Worm (Caenorhabditis elegans) whole organism, young adult: ENCODE results near the gene col-130.
"Not testable (repeated sequence)": the region's sequence is repeated elsewhere in the genome, so short reads cannot be mapped to it uniquely, and the experiment has no call there.

Source experiments
- B0035.1 ChIP-seq: sonication (generic microtip); optimal IDR thresholded peaks from 2 replicates; lab custom pipeline; 2016; ENCODE audit warnings: missing genetic modification characterization, mild to moderate bottlenecking, missing compliant biosample characterization, missing genotype, missing genetic modification reagents
- B0261.1 ChIP-seq: sonication (generic microtip); optimal IDR thresholded peaks from 2 replicates; lab custom pipeline; 2016; ENCODE audit warnings: mild to moderate bottlenecking, missing genetic modification characterization, moderate library complexity, missing compliant biosample characterization
- C17E4.6 ChIP-seq: fragments of 200-800 bp; sonication (Bioruptor generic); IDR thresholded peaks from 2 replicates; pipeline ENCODE4 v1.3.6; 2022; ENCODE audit warnings: missing genetic modification reagents, missing genetic modification characterization, missing compliant biosample characterization
- D2030.7 ChIP-seq: fragments of 200-800 bp; sonication (Bioruptor generic); IDR thresholded peaks from 2 replicates; pipeline ENCODE4 v1.3.6; 2022; ENCODE audit warnings: missing genetic modification reagents, missing genetic modification characterization, missing compliant biosample characterization
- F10E7.11 ChIP-seq: sonication (generic microtip); optimal IDR thresholded peaks from 2 replicates; lab custom pipeline; 2017; ENCODE audit warnings: mild to moderate bottlenecking, missing genetic modification characterization, moderate library complexity, missing compliant biosample characterization
- F23B12.7 ChIP-seq: sonication (generic microtip); optimal IDR thresholded peaks from 2 replicates; lab custom pipeline; 2017; ENCODE audit warnings: missing genetic modification characterization, mild to moderate bottlenecking, missing compliant biosample characterization, antibody characterized with exemption, moderate library complexity; ENCODE audit not compliant: insufficient read depth
- F33H1.4 ChIP-seq: fragments of 200-800 bp; sonication (Bioruptor generic); IDR thresholded peaks from 2 replicates; pipeline ENCODE4 v1.3.6; 2022; ENCODE audit warnings: missing genetic modification reagents, missing genetic modification characterization, missing compliant biosample characterization
- F39B2.1 ChIP-seq: fragments of 200-800 bp; sonication (Bioruptor generic); IDR thresholded peaks from 2 replicates; pipeline ENCODE4 v1.3.6; 2022; ENCODE audit warnings: missing genetic modification reagents, missing genetic modification characterization, missing compliant biosample characterization
- F49E8.2 ChIP-seq: sonication (generic microtip); optimal IDR thresholded peaks from 3 replicates; lab custom pipeline; 2017; ENCODE audit warnings: missing genetic modification characterization, mild to moderate bottlenecking, missing compliant biosample characterization, antibody characterized with exemption, moderate library complexity; ENCODE audit not compliant: insufficient read depth
- F52B5.7 ChIP-seq: sonication (generic microtip); optimal IDR thresholded peaks from 2 replicates; lab custom pipeline; 2016; ENCODE audit warnings: mild to moderate bottlenecking, missing genetic modification characterization, missing compliant biosample characterization
- T07F8.4 ChIP-seq: sonication (generic microtip); optimal IDR thresholded peaks from 2 replicates; lab custom pipeline; 2016; ENCODE audit warnings: mild to moderate bottlenecking, missing genetic modification characterization, moderate library complexity, missing compliant biosample characterization
- T26A5.8 ChIP-seq: sonication (generic microtip); optimal IDR thresholded peaks from 2 replicates; lab custom pipeline; 2016; ENCODE audit warnings: missing genetic modification characterization, missing compliant biosample characterization
- aptf-2 ChIP-seq: fragments of 200-800 bp; sonication (Bioruptor generic); conservative IDR thresholded peaks from 2 replicates; pipeline ENCODE4 v1.3.6; 2022; ENCODE audit warnings: missing genetic modification reagents, missing genetic modification characterization, missing compliant biosample characterization
- attf-3 ChIP-seq: fragments of 200-800 bp; sonication (Bioruptor generic); conservative IDR thresholded peaks from 2 replicates; pipeline ENCODE4 v1.3.6; 2022; ENCODE audit warnings: missing genetic modification reagents, missing genetic modification characterization, missing compliant biosample characterization
- bed-1 ChIP-seq: fragments of 200-800 bp; sonication (Bioruptor generic); IDR thresholded peaks from 2 replicates; pipeline ENCODE4 v1.3.6; 2022; ENCODE audit warnings: missing genetic modification reagents, missing genetic modification characterization, missing compliant biosample characterization
- cebp-2 ChIP-seq: fragments of 200-800 bp; sonication (Bioruptor generic); IDR thresholded peaks from 2 replicates; pipeline ENCODE4 v1.3.6; 2022; ENCODE audit warnings: missing genetic modification characterization, missing compliant biosample characterization
- ceh-40 ChIP-seq: fragments of 200-800 bp; sonication (Bioruptor generic); IDR thresholded peaks from 2 replicates; pipeline ENCODE4 v1.3.6; 2022; ENCODE audit warnings: missing genetic modification characterization, missing compliant biosample characterization
- efl-1 ChIP-seq: fragments of 150-350 bp; optimal IDR thresholded peaks from 2 replicates; lab custom pipeline; 2014; ENCODE audit warnings: missing biosample characterization, missing genetic modification reagents, missing genetic modification characterization
- ekl-4 ChIP-seq: fragments of 200-800 bp; sonication (Bioruptor generic); IDR thresholded peaks from 2 replicates; pipeline ENCODE4 v1.3.6; 2022; ENCODE audit warnings: missing genetic modification reagents, missing genetic modification characterization, missing compliant biosample characterization
- gei-17 ChIP-seq: fragments of 200-800 bp; sonication (Bioruptor generic); optimal IDR thresholded peaks from 2 replicates; lab custom pipeline; 2018; ENCODE audit warnings: mild to moderate bottlenecking, missing genetic modification characterization, missing compliant biosample characterization
- hlh-12 ChIP-seq: sonication (generic microtip); optimal IDR thresholded peaks from 2 replicates; lab custom pipeline; 2016; ENCODE audit warnings: missing genetic modification characterization, missing compliant biosample characterization
- hmg-1.2 ChIP-seq: fragments of 200-800 bp; sonication (Bioruptor generic); IDR thresholded peaks from 2 replicates; pipeline ENCODE4 v1.3.6; 2022; ENCODE audit warnings: missing genetic modification reagents, missing genetic modification characterization, missing compliant biosample characterization
- hrde-1 ChIP-seq: sonication (generic microtip); optimal IDR thresholded peaks from 2 replicates; lab custom pipeline; 2016; ENCODE audit warnings: missing genetic modification characterization, mild to moderate bottlenecking, missing compliant biosample characterization, moderate library complexity, missing genotype, missing genetic modification reagents, borderline replicate concordance
- lin-26 ChIP-seq: fragments of 200-800 bp; sonication (Bioruptor generic); IDR thresholded peaks from 2 replicates; pipeline ENCODE4 v1.3.6; 2022; ENCODE audit warnings: missing genetic modification reagents, missing genetic modification characterization, missing compliant biosample characterization
- lin-35 ChIP-seq, 3 experiments: fragments of 150-350 bp in 2 of 3; sonication (generic microtip) in 1 of 3; optimal IDR thresholded peaks; 2 replicates each; lab custom pipeline; 2014 to 2018; ENCODE audit warnings: missing biosample characterization in 3 of 3, missing genetic modification characterization in 3 of 3, missing genetic modification reagents in 3 of 3
- nhr-179 ChIP-seq: sonication (generic microtip); optimal IDR thresholded peaks from 2 replicates; lab custom pipeline; 2016; ENCODE audit warnings: mild to moderate bottlenecking, missing genetic modification characterization, missing compliant biosample characterization
- nhr-90 ChIP-seq: sonication (generic microtip); optimal IDR thresholded peaks from 2 replicates; lab custom pipeline; 2016; ENCODE audit warnings: missing genotype, mild to moderate bottlenecking, missing genetic modification characterization, missing compliant biosample characterization
- repo-1 ChIP-seq: sonication (generic microtip); optimal IDR thresholded peaks from 2 replicates; lab custom pipeline; 2017; ENCODE audit warnings: mild to moderate bottlenecking, missing genetic modification characterization, missing compliant biosample characterization
- rpc-1 ChIP-seq, 2 experiments: fragments of 150-350 bp in 1 of 2; sonication (generic microtip) in 1 of 2; optimal IDR thresholded peaks; 2 replicates each; lab custom pipeline; 2014 to 2018; ENCODE audit warnings: missing biosample characterization in 1 of 2, missing genetic modification characterization in 1 of 2, missing genetic modification reagents in 1 of 2, missing genotype in 1 of 2
- snpc-1.1 ChIP-seq: sonication (generic microtip); optimal IDR thresholded peaks from 2 replicates; lab custom pipeline; 2017; ENCODE audit warnings: missing genetic modification characterization, mild to moderate bottlenecking, missing compliant biosample characterization, antibody characterized with exemption, moderate library complexity, missing genotype, missing genetic modification reagents; ENCODE audit not compliant: insufficient read depth
- tbp1 ChIP-seq: fragments of 200-800 bp; sonication (Bioruptor generic); optimal IDR thresholded peaks from 2 replicates; lab custom pipeline; 2018; ENCODE audit warnings: mild to moderate bottlenecking, missing genetic modification characterization, missing compliant biosample characterization
- tlf-1 ChIP-seq: fragments of 200-800 bp; sonication (Bioruptor generic); optimal IDR thresholded peaks from 2 replicates; lab custom pipeline; 2018; ENCODE audit warnings: mild to moderate bottlenecking, missing genetic modification characterization, missing compliant biosample characterization
- ztf-22 ChIP-seq: fragments of 200-800 bp; sonication (Bioruptor generic); optimal IDR thresholded peaks from 2 replicates; lab custom pipeline; 2018; ENCODE audit warnings: mild to moderate bottlenecking, missing genetic modification characterization, moderate library complexity, missing compliant biosample characterization
- ztf-25 ChIP-seq: fragments of 200-800 bp; sonication (Bioruptor generic); IDR thresholded peaks from 2 replicates; pipeline ENCODE4 v1.3.6; 2022; ENCODE audit warnings: missing genetic modification reagents, missing genetic modification characterization, missing compliant biosample characterization
- ztf-3 ChIP-seq: fragments of 200-800 bp; sonication (Bioruptor generic); optimal IDR thresholded peaks from 2 replicates; lab custom pipeline; 2018; ENCODE audit warnings: mild to moderate bottlenecking, missing genetic modification characterization, missing compliant biosample characterization

col-130 gene

ce11 chrIV:12428467-12428866, at the start of gene col-130:
Gene col-130 (minus strand): TSS chrIV:12428516.
- TF ChIP-seq ztf-25 (GFP tag; lab: Robert Waterston, UW) = no peak
- TF ChIP-seq F10E7.11 = no peak
- TF ChIP-seq hlh-12 (tag; lab: Kevin White, UChicago) = no peak
- no peak for TF ChIP-seq snpc-1.1 (tag; lab: Kevin White, UChicago)
- no peak for TF ChIP-seq lin-35 (GFP tag; optimal IDR thresholded peaks at IDR 0.05; lab: Kevin White, UChicago)

ce11 chrIV:12476942-12477341, 48.6 kb upstream of the col-130 start, which contains the start of gene T04A11.1:
Gene T04A11.1 (minus strand): TSS chrIV:12477042.
- TF ChIP-seq D2030.7 (GFP tag; lab: Robert Waterston, UW); B0261.1 (tag; lab: Kevin White, UChicago); hrde-1 (tag; lab: Kevin White, UChicago): not testable (repeated sequence)

- TF ChIP-seq gei-17 = no peak
- TF ChIP-seq B0035.1 (tag; lab: Kevin White, UChicago) = no peak
- TF ChIP-seq bed-1 (GFP tag; lab: Robert Waterston, UW) = no peak
- no peak for TF ChIP-seq F33H1.4 (GFP tag; lab: Robert Waterston, UW)
- no peak for TF ChIP-seq tbp1 (GFP tag; lab: Kevin White, UChicago)
- no peak for TF ChIP-seq ekl-4 (GFP tag; lab: Robert Waterston, UW)
- TF ChIP-seq ztf-22 (GFP tag; lab: Kevin White, UChicago) = no peak
- TF ChIP-seq F23B12.7 (tag; lab: Kevin White, UChicago) = no peak
- no peak for TF ChIP-seq rpc-1 (optimal IDR thresholded peaks at IDR 0.05; lab: Kevin White, UChicago)
- TF ChIP-seq rpc-1 (tag; optimal IDR thresholded peaks at IDR 0.05; lab: Kevin White, UChicago) = no peak
- no peak for TF ChIP-seq lin-26 (GFP tag; lab: Robert Waterston, UW)
- no peak for TF ChIP-seq attf-3
- no peak for TF ChIP-seq ceh-40 (GFP tag; lab: Robert Waterston, UW)
- TF ChIP-seq efl-1 (GFP tag; lab: Kevin White, UChicago) = no peak
- no peak for TF ChIP-seq F49E8.2 (tag; lab: Kevin White, UChicago)
- no peak for TF ChIP-seq C17E4.6 (GFP tag; lab: Robert Waterston, UW)
- TF ChIP-seq F52B5.7 (tag; lab: Kevin White, UChicago) = no peak
- TF ChIP-seq repo-1 (tag; lab: Kevin White, UChicago) = no peak
Observed at ce11 chrIV:12468359-12468758, 40.0 kb upstream of the col-130 start, which contains the start of gene igdb-2. Gene igdb-2 (plus strand): TSS chrIV:12468659.

ce11 chrIV:12467761-12468160, 39.4 kb upstream of the col-130 start:
- no peak for TF ChIP-seq ekl-4 (GFP tag; lab: Robert Waterston, UW)
- TF ChIP-seq hmg-1.2 (GFP tag; lab: Robert Waterston, UW) = peak; percentile 41; the same call in 1 of the 2 replicates
- 0 out of 2 replicates have a peak, but pooled peaks have one; percentile 60 for TF ChIP-seq aptf-2 (GFP tag; lab: Robert Waterston, UW)
- TF ChIP-seq, all 124 proteins: peak for 2

ce11 chrIV:12464822-12465221, 36.5 kb upstream of the col-130 start:
- TF ChIP-seq nhr-179 (tag; lab: Kevin White, UChicago) (no peak), lin-35 (GFP tag; optimal IDR thresholded peaks at IDR 0.05; lab: Kevin White, UChicago) (no peak)

- no peak for TF ChIP-seq cebp-2
- no peak for TF ChIP-seq B0035.1 (tag; lab: Kevin White, UChicago)
- TF ChIP-seq F10E7.11 = no peak
- TF ChIP-seq F33H1.4 (GFP tag; lab: Robert Waterston, UW) = no peak
- no peak for TF ChIP-seq F49E8.2 (tag; lab: Kevin White, UChicago)
- TF ChIP-seq T07F8.4 (tag; lab: Kevin White, UChicago) = no peak
- TF ChIP-seq F39B2.1 (GFP tag; lab: Robert Waterston, UW) = no peak
- TF ChIP-seq T26A5.8 (tag; lab: Kevin White, UChicago) = no peak
- no peak for TF ChIP-seq ztf-3 (GFP tag; lab: Kevin White, UChicago)
- no peak for TF ChIP-seq nhr-90 (tag; lab: Kevin White, UChicago)
- TF ChIP-seq hrde-1 (tag; lab: Kevin White, UChicago) = no peak
- TF ChIP-seq tlf-1 = no peak
Observed at ce11 chrIV:12463370-12463769, 35.1 kb upstream of the col-130 start, which contains the start of gene C25G4.8. Gene C25G4.8 (minus strand): TSS chrIV:12463470.
